Worm (Caenorhabditis elegans): ENCODE results near the gene ser-6.
"Not testable (repeated sequence)": the region's sequence is repeated elsewhere in the genome, so short reads cannot be mapped to it uniquely, and the experiment has no call there.

Gene ser-6

ce11 chrIV:2959798-2960197 lies at the start of gene ser-6:
TSS of gene ser-6 (plus strand) at chrIV:2960098.
- no peak for TF ChIP-seq unc-62 (GFP tag; optimal IDR thresholded peaks at IDR 0.05)

- no peak for TF ChIP-seq unc-62 (GFP tag; optimal IDR thresholded peaks at IDR 0.05)
These were observed 45.4 kb upstream of the ser-6 start for ce11 chrIV:2914545-2914944.

- no peak for TF ChIP-seq unc-62 (GFP tag; optimal IDR thresholded peaks at IDR 0.05)
These were observed 43.9 kb upstream of the ser-6 start for ce11 chrIV:2916043-2916442.

- TF ChIP-seq unc-62 (GFP tag; optimal IDR thresholded peaks at IDR 0.05), result not testable (repeated sequence)
These were observed 42.2 kb upstream of the ser-6 start, which contains the start of gene Y54G2A.50 for ce11 chrIV:2917729-2918128. TSS of gene Y54G2A.50 (plus strand) at chrIV:2918029.

- TF ChIP-seq unc-62 (GFP tag; optimal IDR thresholded peaks at IDR 0.05), result no peak
These were observed 37.7 kb upstream of the ser-6 start, which contains the start of gene fbxc-45 for ce11 chrIV:2922196-2922595. TSS of gene fbxc-45 (minus strand) at chrIV:2922243.

ce11 chrIV:2925591-2925990 lies 34.3 kb upstream of the ser-6 start, which contains the start of gene ubc-13:
TSS of gene ubc-13 (minus strand) at chrIV:2925691.
- no peak for TF ChIP-seq unc-62 (GFP tag; optimal IDR thresholded peaks at IDR 0.05)

- no peak for TF ChIP-seq unc-62 (GFP tag; optimal IDR thresholded peaks at IDR 0.05)
These were observed 31.5 kb upstream of the ser-6 start, which contains the start of gene manf-1 for ce11 chrIV:2928409-2928808. TSS of gene manf-1 (minus strand) at chrIV:2928421.

- no peak for TF ChIP-seq unc-62 (GFP tag; optimal IDR thresholded peaks at IDR 0.05)
These were observed 28.7 kb upstream of the ser-6 start, which contains the start of gene samt-1 for ce11 chrIV:2931228-2931627. TSS of gene samt-1 (plus strand) at chrIV:2931403.

ce11 chrIV:2935194-2935593 lies 24.7 kb upstream of the ser-6 start:
- TF ChIP-seq unc-62 (GFP tag; optimal IDR thresholded peaks at IDR 0.05), result no peak

- TF ChIP-seq unc-62 (GFP tag; optimal IDR thresholded peaks at IDR 0.05), result no peak
These were observed 344 bp downstream of the ser-6 start for ce11 chrIV:2960242-2960641.

- TF ChIP-seq unc-62 (GFP tag; optimal IDR thresholded peaks at IDR 0.05), result no peak
These were observed 7.0 kb downstream of the ser-6 start for ce11 chrIV:2966884-2967283.

- TF ChIP-seq unc-62 (GFP tag; optimal IDR thresholded peaks at IDR 0.05), result no peak
These were observed 9.6 kb downstream of the ser-6 start, which contains the start of gene Y54G2A.57 for ce11 chrIV:2969399-2969990. TSS of gene Y54G2A.57 (plus strand) at chrIV:2969940.

ce11 chrIV:2971060-2971459 lies 11.2 kb downstream of the ser-6 start:
- no peak for TF ChIP-seq unc-62 (GFP tag; optimal IDR thresholded peaks at IDR 0.05)

- no peak for TF ChIP-seq unc-62 (GFP tag; optimal IDR thresholded peaks at IDR 0.05)
These were observed 18.5 kb downstream of the ser-6 start, which contains the start of gene lad-2 for ce11 chrIV:2978384-2978783. TSS of gene lad-2 (minus strand) at chrIV:2978484.

- TF ChIP-seq unc-62 (GFP tag; optimal IDR thresholded peaks at IDR 0.05), result no peak
These were observed 22.5 kb downstream of the ser-6 start for ce11 chrIV:2982443-2982842.

- TF ChIP-seq unc-62 (GFP tag; optimal IDR thresholded peaks at IDR 0.05), result no peak
These were observed 26.8 kb downstream of the ser-6 start for ce11 chrIV:2986720-2987119.

- TF ChIP-seq unc-62 (GFP tag; optimal IDR thresholded peaks at IDR 0.05), result no peak
These were observed 30.6 kb downstream of the ser-6 start for ce11 chrIV:2990519-2990918.
